Fruit fly (Drosophila melanogaster): ENCODE results near the gene CG32241.

dm6 chr3L:4508926-4509457, 42.6 kb upstream of the CG32241 start:
- TF ChIP-seq CG11617 (GFP tag; optimal IDR thresholded peaks at IDR 0.05) = no peak
- TF ChIP-seq kay (GFP tag; ENCODE audit: borderline replicate concordance) = no peak
- TF ChIP-seq Crg-1 (GFP tag; optimal IDR thresholded peaks at IDR 0.05) = no peak
- no peak for TF ChIP-seq toe (GFP tag; optimal IDR thresholded peaks at IDR 0.05)
- no peak for TF ChIP-seq CG33017 (tag; optimal IDR thresholded peaks at IDR 0.05)
- TF ChIP-seq CG1620 (GFP tag; optimal IDR thresholded peaks at IDR 0.05) = no peak
- TF ChIP-seq CG14711 (tag; optimal IDR thresholded peaks at IDR 0.05) = no peak
- TF ChIP-seq CG7045 (GFP tag; optimal IDR thresholded peaks at IDR 0.05) = no peak
- no peak for TF ChIP-seq Clk (GFP tag; optimal IDR thresholded peaks at IDR 0.05)
- TF ChIP-seq CG7101 (tag; optimal IDR thresholded peaks at IDR 0.05) = no peak
- TF ChIP-seq CG5204 (GFP tag; optimal IDR thresholded peaks at IDR 0.05) = no peak
- TF ChIP-seq tj (GFP tag; optimal IDR thresholded peaks at IDR 0.05) = no peak
- no peak for TF ChIP-seq bab1 (GFP tag; optimal IDR thresholded peaks at IDR 0.05)
- no peak for TF ChIP-seq ovo (GFP tag; optimal IDR thresholded peaks at IDR 0.05)
